Worm (Caenorhabditis elegans) whole organism, L1 larva: Measurements from ENCODE around the gene F28B12.1.

Experiments used
- C04F5.9 ChIP-seq: sonication (generic microtip); optimal IDR thresholded peaks from 2 replicates; lab custom pipeline; 2016; ENCODE audit warnings: missing genetic modification characterization, missing compliant biosample characterization
- C16A3.4 ChIP-seq: fragments of 150-350 bp; optimal IDR thresholded peaks from 2 replicates; lab custom pipeline; 2014; ENCODE audit warnings: missing biosample characterization, missing genetic modification characterization
- C34B4.2 ChIP-seq: sonication (generic microtip); optimal IDR thresholded peaks from 2 replicates; lab custom pipeline; 2017; ENCODE audit warnings: mild to moderate bottlenecking, missing genetic modification characterization, missing compliant biosample characterization
- F16B12.6 ChIP-seq: fragments of 150-350 bp; optimal IDR thresholded peaks from 2 replicates; lab custom pipeline; 2014; ENCODE audit warnings: missing biosample characterization, missing genetic modification characterization
- Y116A8C.19 ChIP-seq: sonication (generic microtip); optimal IDR thresholded peaks from 2 replicates; lab custom pipeline; 2016; ENCODE audit warnings: missing compliant biosample characterization, missing genetic modification characterization, borderline replicate concordance
- alr-1 ChIP-seq: fragments of 200-800 bp; sonication (Bioruptor generic); optimal IDR thresholded peaks from 2 replicates; lab custom pipeline; 2018; ENCODE audit warnings: borderline replicate concordance, mild to moderate bottlenecking, missing genetic modification characterization, missing compliant biosample characterization
- aly-2 ChIP-seq: fragments of 150-350 bp; optimal IDR thresholded peaks from 2 replicates; lab custom pipeline; 2014; ENCODE audit warnings: missing biosample characterization, missing genetic modification characterization
- ama-1 ChIP-seq: fragments of 150-350 bp; optimal IDR thresholded peaks from 2 replicates; lab custom pipeline; 2014
- blmp-1 ChIP-seq: fragments of 150-350 bp; optimal IDR thresholded peaks from 2 replicates; lab custom pipeline; 2014; ENCODE audit warnings: missing biosample characterization, missing genetic modification characterization
- ceh-8 ChIP-seq: fragments of 200-800 bp; sonication (Bioruptor generic); optimal IDR thresholded peaks from 2 replicates; lab custom pipeline; 2018; ENCODE audit warnings: mild to moderate bottlenecking, missing genetic modification characterization, moderate library complexity, missing compliant biosample characterization
- ceh-82 ChIP-seq, 3 experiments: fragments of 150-350 bp in 1 of 3; sonication (generic microtip) in 2 of 3; optimal IDR thresholded peaks; 2 replicates each; lab custom pipeline; 2014 to 2017; ENCODE audit warnings: missing biosample characterization in 3 of 3, missing genetic modification characterization in 3 of 3
- ceh-88 ChIP-seq: fragments of 200-800 bp; sonication (Bioruptor generic); IDR thresholded peaks from 2 replicates; pipeline ENCODE4 v1.3.6; 2022; ENCODE audit warnings: missing genetic modification characterization, missing compliant biosample characterization
- ces-1 ChIP-seq: fragments of 150-350 bp; optimal IDR thresholded peaks from 2 replicates; lab custom pipeline; 2014; ENCODE audit warnings: missing biosample characterization, missing genetic modification reagents, missing genetic modification characterization
- dpl-1 ChIP-seq, 3 experiments: fragments of 150-350 bp in 2 of 3; sonication (generic microtip) in 1 of 3; optimal IDR thresholded peaks; 2 replicates each; lab custom pipeline; 2014 to 2017; ENCODE audit warnings: missing biosample characterization in 3 of 3, missing genetic modification characterization in 3 of 3, missing genetic modification reagents in 3 of 3
- efl-1 ChIP-seq, 4 experiments: fragments of 150-350 bp; optimal IDR thresholded peaks in 3 of 4; peaks in 1 of 4; 1 replicate in 1 of 4; 2 replicates in 3 of 4; lab custom pipeline; 2014; ENCODE audit warnings: missing biosample characterization in 2 of 4, missing genetic modification characterization in 2 of 4, missing genetic modification reagents in 2 of 4
- efl-3 ChIP-seq: fragments of 200-800 bp; sonication (Bioruptor generic); optimal IDR thresholded peaks from 2 replicates; lab custom pipeline; 2018; ENCODE audit warnings: mild to moderate bottlenecking, missing genetic modification characterization, missing compliant biosample characterization
- egl-27 ChIP-seq, 2 experiments: fragments of 150-350 bp in 1 of 2; sonication (generic microtip); optimal IDR thresholded peaks; 3 replicates each; lab custom pipeline; 2017 to 2018; ENCODE audit warnings: missing biosample characterization in 2 of 2, missing genetic modification characterization in 2 of 2, missing genetic modification reagents in 2 of 2
- elt-2 ChIP-seq: sonication (generic microtip); optimal IDR thresholded peaks from 2 replicates; lab custom pipeline; 2016; ENCODE audit warnings: missing genetic modification characterization, mild to moderate bottlenecking, inconsistent platforms, missing compliant biosample characterization, missing genetic modification reagents
- ets-5 ChIP-seq: fragments of 200-800 bp; sonication (Bioruptor generic); IDR thresholded peaks from 2 replicates; pipeline ENCODE4 v1.3.6; 2022; ENCODE audit warnings: missing genetic modification characterization, missing compliant biosample characterization
- fkh-10 ChIP-seq: sonication (generic microtip); optimal IDR thresholded peaks from 2 replicates; lab custom pipeline; 2017; ENCODE audit warnings: missing biosample characterization, missing genetic modification reagents, missing genetic modification characterization
- fkh-4 ChIP-seq: sonication (generic microtip); optimal IDR thresholded peaks from 2 replicates; lab custom pipeline; 2016; ENCODE audit warnings: missing compliant biosample characterization, missing genetic modification characterization, borderline replicate concordance
- fos-1 ChIP-seq: fragments of 150-350 bp; optimal IDR thresholded peaks from 2 replicates; lab custom pipeline; 2014; ENCODE audit warnings: missing biosample characterization, missing genetic modification characterization
- grh-1 ChIP-seq: fragments of 200-800 bp; sonication (Bioruptor generic); IDR thresholded peaks from 2 replicates; pipeline ENCODE4 v1.3.6; 2022; ENCODE audit warnings: missing genetic modification reagents, missing genetic modification characterization, missing compliant biosample characterization
- hlh-17 ChIP-seq: fragments of 200-800 bp; sonication (Bioruptor generic); optimal IDR thresholded peaks from 2 replicates; lab custom pipeline; 2018; ENCODE audit warnings: missing genetic modification characterization, mild to moderate bottlenecking, missing compliant biosample characterization, moderate library complexity, borderline replicate concordance
- hlh-4 ChIP-seq: sonication (generic microtip); optimal IDR thresholded peaks from 2 replicates; lab custom pipeline; 2016; ENCODE audit warnings: mild to moderate bottlenecking, missing genetic modification characterization, missing compliant biosample characterization
- hpl-2 ChIP-seq: fragments of 150-350 bp; optimal IDR thresholded peaks from 2 replicates; lab custom pipeline; 2014; ENCODE audit warnings: missing biosample characterization, missing genetic modification reagents, missing genetic modification characterization
- irx-1 ChIP-seq: sonication (generic microtip); optimal IDR thresholded peaks from 2 replicates; lab custom pipeline; 2016; ENCODE audit warnings: missing genetic modification characterization, missing compliant biosample characterization
- isw-1 ChIP-seq: fragments of 200-800 bp; sonication (Bioruptor generic); IDR thresholded peaks from 2 replicates; pipeline ENCODE4 v1.3.6; 2022; ENCODE audit warnings: missing genetic modification characterization, missing compliant biosample characterization
- lin-15B ChIP-seq: fragments of 150-350 bp; sonication (generic microtip); optimal IDR thresholded peaks from 3 replicates; lab custom pipeline; 2014; ENCODE audit warnings: missing biosample characterization, missing genetic modification characterization
- lin-39 ChIP-seq: fragments of 150-350 bp; optimal IDR thresholded peaks from 2 replicates; lab custom pipeline; 2014; ENCODE audit warnings: missing biosample characterization, missing genetic modification reagents, missing genetic modification characterization
- mdl-1 ChIP-seq, 2 experiments: fragments of 150-350 bp; optimal IDR thresholded peaks; 2 replicates each; lab custom pipeline; 2014 to 2017; ENCODE audit warnings: missing biosample characterization in 2 of 2, missing genetic modification characterization in 2 of 2, inconsistent platforms in 1 of 2
- mep-1 ChIP-seq: fragments of 150-350 bp; optimal IDR thresholded peaks from 2 replicates; lab custom pipeline; 2014; ENCODE audit warnings: missing biosample characterization, missing genetic modification characterization
- nhr-11 ChIP-seq: fragments of 150-350 bp; optimal IDR thresholded peaks from 2 replicates; lab custom pipeline; 2014; ENCODE audit warnings: missing biosample characterization, missing genetic modification characterization
- nhr-19 ChIP-seq: fragments of 200-800 bp; sonication (Bioruptor generic); conservative IDR thresholded peaks from 2 replicates; pipeline ENCODE4 v1.3.6; 2022; ENCODE audit warnings: missing genetic modification characterization, missing compliant biosample characterization
- nhr-20 ChIP-seq: sonication (generic microtip); optimal IDR thresholded peaks from 2 replicates; lab custom pipeline; 2016; ENCODE audit warnings: mild to moderate bottlenecking, missing genetic modification characterization, missing compliant biosample characterization
- nhr-47 ChIP-seq: sonication (generic microtip); optimal IDR thresholded peaks from 2 replicates; lab custom pipeline; 2016; ENCODE audit warnings: mild to moderate bottlenecking, missing genetic modification characterization, moderate library complexity, missing compliant biosample characterization
- nhr-71 ChIP-seq: sonication (generic microtip); optimal IDR thresholded peaks from 2 replicates; lab custom pipeline; 2016; ENCODE audit warnings: mild to moderate bottlenecking, missing genetic modification characterization, moderate library complexity, missing compliant biosample characterization
- nhr-76 ChIP-seq: sonication (generic microtip); optimal IDR thresholded peaks from 2 replicates; lab custom pipeline; 2017; ENCODE audit warnings: missing biosample characterization, missing genetic modification characterization
- pag-3 ChIP-seq: sonication (generic microtip); optimal IDR thresholded peaks from 2 replicates; lab custom pipeline; 2017; ENCODE audit warnings: missing genetic modification characterization, mild to moderate bottlenecking, missing compliant biosample characterization, antibody characterized with exemption, borderline replicate concordance; ENCODE audit not compliant: insufficient read depth
- pax-3 ChIP-seq: fragments of 200-800 bp; sonication (Bioruptor generic); optimal IDR thresholded peaks from 2 replicates; lab custom pipeline; 2018; ENCODE audit warnings: mild to moderate bottlenecking, missing genetic modification characterization, moderate library complexity, missing compliant biosample characterization
- rnt-1 ChIP-seq: sonication (generic microtip); optimal IDR thresholded peaks from 2 replicates; lab custom pipeline; 2016; ENCODE audit warnings: mild to moderate bottlenecking, missing genetic modification characterization, moderate library complexity, missing compliant biosample characterization
- skn-1 ChIP-seq: fragments of 150-350 bp; optimal IDR thresholded peaks from 2 replicates; lab custom pipeline; 2014; ENCODE audit warnings: missing biosample characterization, missing genetic modification characterization
- sox-4 ChIP-seq: sonication (generic microtip); optimal IDR thresholded peaks from 2 replicates; lab custom pipeline; 2016; ENCODE audit warnings: missing genetic modification characterization, missing compliant biosample characterization
- sup-37 ChIP-seq: fragments of 200-800 bp; sonication (Bioruptor generic); optimal IDR thresholded peaks from 2 replicates; lab custom pipeline; 2018; ENCODE audit warnings: mild to moderate bottlenecking, missing genetic modification characterization, missing compliant biosample characterization
- swsn-7 ChIP-seq: sonication (generic microtip); optimal IDR thresholded peaks from 2 replicates; lab custom pipeline; 2016; ENCODE audit warnings: missing genetic modification characterization, missing compliant biosample characterization
- tbx-2 ChIP-seq: sonication (generic microtip); optimal IDR thresholded peaks from 2 replicates; lab custom pipeline; 2016; ENCODE audit warnings: missing genetic modification characterization, missing compliant biosample characterization
- tlp-1 ChIP-seq: fragments of 150-350 bp; optimal IDR thresholded peaks from 2 replicates; lab custom pipeline; 2014; ENCODE audit warnings: missing biosample characterization, missing genetic modification characterization
- unc-130 ChIP-seq: fragments of 150-350 bp; optimal IDR thresholded peaks from 2 replicates; lab custom pipeline; 2017; ENCODE audit warnings: missing biosample characterization, missing genetic modification characterization, inconsistent platforms
- unc-62 ChIP-seq: fragments of 150-350 bp; optimal IDR thresholded peaks from 2 replicates; lab custom pipeline; 2014; ENCODE audit warnings: missing biosample characterization, missing genetic modification reagents, missing genetic modification characterization
- unc-86 ChIP-seq: sonication (generic microtip); optimal IDR thresholded peaks from 2 replicates; lab custom pipeline; 2016; ENCODE audit warnings: missing genetic modification characterization, missing compliant biosample characterization
- vab-15 ChIP-seq: sonication (generic microtip); optimal IDR thresholded peaks from 2 replicates; lab custom pipeline; 2017; ENCODE audit warnings: missing genotype, mild to moderate bottlenecking, missing genetic modification characterization, missing compliant biosample characterization
- zip-4 ChIP-seq: fragments of 200-800 bp; sonication (Bioruptor generic); optimal IDR thresholded peaks from 2 replicates; lab custom pipeline; 2018; ENCODE audit warnings: mild to moderate bottlenecking, missing genetic modification characterization, moderate library complexity, missing compliant biosample characterization
- ztf-4 ChIP-seq: fragments of 150-350 bp; optimal IDR thresholded peaks from 2 replicates; lab custom pipeline; 2014; ENCODE audit warnings: missing biosample characterization, missing genetic modification characterization

The F28B12.1 gene

ce11 chrII:5942593-5942992, at the start of gene F28B12.1:
Gene F28B12.1 (plus strand): TSS chrII:5942927.
- TF ChIP-seq fos-1 (no peak), sox-4 (tag; lab: Kevin White, UChicago) (no peak), ztf-4 (tag; lab: Kevin White, UChicago) (no peak), nhr-47 (tag; lab: Kevin White, UChicago) (peak; percentile 21), pax-3 (tag; lab: Kevin White, UChicago) (no peak), unc-130 (tag; lab: Kevin White, UChicago) (no peak), grh-1 (GFP tag; lab: Robert Waterston, UW) (no peak), hpl-2 (GFP tag; lab: Kevin White, UChicago) (no peak), aly-2 (tag; lab: Kevin White, UChicago) (no peak), lin-39 (no peak), ceh-88 (GFP tag; lab: Robert Waterston, UW) (no peak), C04F5.9 (tag; lab: Kevin White, UChicago) (no peak), ets-5 (GFP tag; lab: Robert Waterston, UW) (no peak), nhr-20 (no peak), lin-15B (tag; lab: Kevin White, UChicago) (no peak), vab-15 (tag; lab: Kevin White, UChicago) (no peak), fkh-10 (GFP tag; lab: Kevin White, UChicago) (no peak), efl-1 (optimal IDR thresholded peaks at IDR 0.05; lab: Kevin White, UChicago) (peak in 1 of 2 experiments; percentile 9), efl-1 (GFP tag; optimal IDR thresholded peaks at IDR 0.05 in 1 of 2; lab: Kevin White, UChicago) (no peak), dpl-1 (GFP tag; optimal IDR thresholded peaks at IDR 0.05; lab: Kevin White, UChicago) (no peak), fkh-4 (tag; lab: Kevin White, UChicago) (no peak), nhr-71 (tag; lab: Kevin White, UChicago) (peak; percentile 43), ama-1 (lab: Kevin White, UChicago) (no peak), F16B12.6 (tag; lab: Kevin White, UChicago) (no peak), C16A3.4 (tag; lab: Kevin White, UChicago) (no peak), rnt-1 (tag; lab: Kevin White, UChicago) (no peak), nhr-76 (no peak), mdl-1 (tag; optimal IDR thresholded peaks at IDR 0.05; lab: Kevin White, UChicago) (no peak), unc-62 (no peak), ceh-82 (tag; optimal IDR thresholded peaks at IDR 0.05; lab: Kevin White, UChicago) (no peak), mep-1 (tag; lab: Kevin White, UChicago) (peak; percentile 44), ceh-8 (GFP tag; lab: Kevin White, UChicago) (no peak), hlh-17 (GFP tag; lab: Kevin White, UChicago) (no peak), ces-1 (no peak), swsn-7 (tag; lab: Kevin White, UChicago) (no peak), elt-2 (tag; lab: Kevin White, UChicago) (no peak), tbx-2 (no peak), zip-4 (GFP tag; lab: Kevin White, UChicago) (no peak), nhr-11 (tag; lab: Kevin White, UChicago) (no peak), tlp-1 (no peak), Y116A8C.19 (no peak), hlh-4 (tag; lab: Kevin White, UChicago) (no peak), egl-27 (tag; optimal IDR thresholded peaks at IDR 0.05; lab: Kevin White, UChicago) (no peak), pag-3 (tag; lab: Kevin White, UChicago) (no peak), efl-3 (GFP tag; lab: Kevin White, UChicago) (no peak), nhr-19 (GFP tag; lab: Robert Waterston, UW) (no peak), irx-1 (tag; lab: Kevin White, UChicago) (no peak), C34B4.2 (tag; lab: Kevin White, UChicago) (no peak), isw-1 (GFP tag; lab: Robert Waterston, UW) (no peak), unc-86 (tag; lab: Kevin White, UChicago) (no peak), sup-37 (GFP tag; lab: Kevin White, UChicago) (no peak), skn-1 (no peak), blmp-1 (tag; lab: Kevin White, UChicago) (peak; percentile 0), alr-1 (tag; lab: Kevin White, UChicago) (no peak)
